Fruit fly (Drosophila melanogaster) whole organism, embryonic: ENCODE data around the gene Cks85A.

Experiments used
- CG2712 ChIP-seq: fragments of 200-800 bp; optimal IDR thresholded peaks from 3 replicates; lab custom pipeline; 2019; ENCODE audit warnings: missing biosample characterization, mild to moderate bottlenecking, missing genetic modification characterization, moderate library complexity
- CG31365 ChIP-seq: fragments of 200-800 bp; sonication (Bioruptor generic); optimal IDR thresholded peaks from 2 replicates; lab custom pipeline; 2018; ENCODE audit warnings: missing biosample characterization, mild to moderate bottlenecking, missing genetic modification characterization
- Fer1 ChIP-seq: fragments of 200-800 bp; sonication (Bioruptor generic); optimal IDR thresholded peaks from 2 replicates; lab custom pipeline; 2017; ENCODE audit warnings: missing biosample characterization, mild to moderate bottlenecking, missing genetic modification characterization
- Opbp ChIP-seq: fragments of 200-800 bp; sonication (Bioruptor generic); IDR thresholded peaks from 3 replicates; pipeline ENCODE4 v1.3.6; 2022; ENCODE audit warnings: missing biosample characterization, missing genetic modification characterization; ENCODE audit not compliant: partially characterized antibody

DNA sequence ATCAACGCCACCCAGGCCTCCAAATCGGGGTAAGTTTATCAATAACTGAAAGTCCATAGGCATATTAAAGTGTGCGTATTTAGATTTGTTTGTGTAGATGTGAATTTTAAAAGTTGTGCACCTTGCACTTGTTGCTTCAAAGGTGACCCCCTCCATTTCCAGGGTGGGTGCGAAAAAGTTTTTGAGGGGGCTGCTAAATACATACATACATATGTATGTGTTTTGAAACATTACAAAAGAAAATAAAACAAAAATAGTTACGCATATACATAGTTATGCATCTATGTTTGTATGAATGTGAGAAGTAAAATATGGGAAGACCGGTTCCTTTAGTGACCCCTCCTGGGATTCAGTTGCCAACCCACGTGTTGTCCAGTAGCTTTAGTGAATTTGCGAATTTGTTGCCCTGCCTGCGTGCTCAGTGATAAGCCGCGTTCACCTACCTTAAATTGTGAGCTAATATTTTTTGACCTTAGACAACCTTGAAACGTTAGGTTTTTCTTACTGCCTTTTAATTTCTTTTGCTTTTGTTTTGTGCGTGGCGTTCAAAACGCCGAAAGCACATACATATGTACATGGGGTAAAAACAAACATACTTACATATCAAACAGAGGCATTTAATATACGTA lies 48.2 kb downstream of the Cks85A start:
- TF ChIP-seq Fer1 (GFP tag; lab: Kevin White, UChicago) (no peak), CG2712 (tag; lab: Kevin White, UChicago) (no peak), CG31365 (tag; lab: Kevin White, UChicago) (no peak), Opbp (GFP tag; lab: Robert Waterston, UW) (no peak)
